Worm (Caenorhabditis elegans): Measurements from ENCODE around the gene W10G6.6.

The W10G6.6 gene

DNA sequence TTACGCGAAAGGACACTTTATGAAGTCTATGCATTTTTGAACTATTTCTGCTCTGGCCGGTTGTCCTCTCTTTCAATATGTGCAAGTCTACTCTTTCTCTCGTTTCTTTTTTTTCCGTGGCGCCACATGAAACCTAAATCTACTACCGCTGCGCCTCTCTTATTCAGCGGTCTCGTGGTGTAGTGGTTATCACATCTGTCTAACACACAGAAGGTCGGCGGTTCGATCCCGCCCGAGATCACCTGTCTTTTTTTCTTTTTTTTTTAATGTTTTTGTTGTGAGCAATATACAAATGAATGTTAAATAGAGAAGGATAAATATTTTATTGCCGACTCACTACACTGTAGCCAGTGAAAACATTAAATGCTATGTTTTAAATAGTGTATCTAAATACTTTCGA, 47.6 kb upstream of the W10G6.6 start (continued):
- TF ChIP-seq ztf-3 (GFP tag; optimal IDR thresholded peaks at IDR 0.05) (no peak), nhr-90 (tag; optimal IDR thresholded peaks at IDR 0.05) (peak; percentile 79), nfya-2 (GFP tag; IDR thresholded peaks at IDR 0.05) (no peak), nfyb-1 (GFP tag; IDR thresholded peaks at IDR 0.05) (peak; percentile 79), ama-1 (optimal IDR thresholded peaks at IDR 0.05) (no peak), ama-1 (GFP tag; optimal IDR thresholded peaks at IDR 0.05) (peak; percentile 45 to 78), F57A8.1 (GFP tag; optimal IDR thresholded peaks at IDR 0.05) (no peak), let-526 (GFP tag; IDR thresholded peaks at IDR 0.05) (no peak), mxl-1 (tag; optimal IDR thresholded peaks at IDR 0.05) (peak; percentile 62), madf-10 (tag; optimal IDR thresholded peaks at IDR 0.05) (peak; percentile 75), let-607 (tag; optimal IDR thresholded peaks at IDR 0.05) (peak in 1 of 2 experiments; percentile 41), egl-18 (GFP tag; IDR thresholded peaks at IDR 0.05) (no peak), dpl-1 (GFP tag; optimal IDR thresholded peaks at IDR 0.05) (no peak), madf-6 (GFP tag; IDR thresholded peaks at IDR 0.05) (no peak; the same call in 1 of the 2 replicates), zfh-2 (GFP tag; conservative IDR thresholded peaks at IDR 0.05) (no peak), pbrm-1 (GFP tag; IDR thresholded peaks at IDR 0.05) (peak; percentile 67; the same call in 1 of the 2 replicates), rpc-1 (optimal IDR thresholded peaks at IDR 0.05) (peak; percentile 82), rpc-1 (tag; optimal IDR thresholded peaks at IDR 0.05) (peak; percentile 91), Y56A3A.18 (GFP tag; IDR thresholded peaks at IDR 0.05) (no peak; the same call in 1 of the 2 replicates), F10E7.11 (tag; optimal IDR thresholded peaks at IDR 0.05) (peak; percentile 7), B0035.1 (tag; optimal IDR thresholded peaks at IDR 0.05) (peak; percentile 4), egl-44 (GFP tag; IDR thresholded peaks at IDR 0.05) (peak; percentile 73; the same call in 1 of the 2 replicates), lag-1 (GFP tag; IDR thresholded peaks at IDR 0.05) (no peak), tbp1 (GFP tag; optimal IDR thresholded peaks at IDR 0.05) (peak; percentile 94), cebp-2 (GFP tag; IDR thresholded peaks at IDR 0.05) (no peak), bed-1 (GFP tag; IDR thresholded peaks at IDR 0.05) (no peak), sdz-38 (tag; optimal IDR thresholded peaks at IDR 0.05) (no peak), somi-1 (GFP tag; optimal IDR thresholded peaks at IDR 0.05) (peak; percentile 13), C17E4.6 (GFP tag; IDR thresholded peaks at IDR 0.05) (no peak), efl-1 (GFP tag; optimal IDR thresholded peaks at IDR 0.05) (no peak), ccch-3 (GFP tag; optimal IDR thresholded peaks at IDR 0.05) (no peak), madf-3 (GFP tag; IDR thresholded peaks at IDR 0.05) (no peak), snpc-3.4 (tag; optimal IDR thresholded peaks at IDR 0.05) (peak; percentile 50), F49E8.2 (tag; optimal IDR thresholded peaks at IDR 0.05; ENCODE audit: insufficient read depth) (no peak), akir-1 (GFP tag; optimal IDR thresholded peaks at IDR 0.05) (no peak), sptf-2 (GFP tag; optimal IDR thresholded peaks at IDR 0.05) (no peak), ceh-58 (GFP tag; IDR thresholded peaks at IDR 0.05) (no peak), ztf-26 (tag; optimal IDR thresholded peaks at IDR 0.05) (peak; percentile 15), hmg-20 (GFP tag; IDR thresholded peaks at IDR 0.05) (0 out of 2 replicates have a peak, but pooled peaks have one; percentile 37), F52B5.7 (tag; optimal IDR thresholded peaks at IDR 0.05) (no peak), attf-6 (GFP tag; IDR thresholded peaks at IDR 0.05) (no peak), dox-1 (GFP tag; IDR thresholded peaks at IDR 0.05) (peak; percentile 50; the same call in 1 of the 2 replicates), F33H1.4 (GFP tag; IDR thresholded peaks at IDR 0.05) (no peak), Y67H2A.10 (GFP tag; conservative IDR thresholded peaks at IDR 0.05) (no peak), hlh-12 (tag; optimal IDR thresholded peaks at IDR 0.05) (peak; percentile 4), athp-1 (tag; optimal IDR thresholded peaks at IDR 0.05) (peak; percentile 14), Y79H2A.3 (GFP tag; conservative IDR thresholded peaks at IDR 0.05) (peak; percentile 58; the same call in 1 of the 2 replicates), hrde-1 (tag; optimal IDR thresholded peaks at IDR 0.05; ENCODE audit: borderline replicate concordance) (no peak), snpc-1.3 (tag; optimal IDR thresholded peaks at IDR 0.05; ENCODE audit: insufficient read depth) (peak; percentile 59), ztf-22 (GFP tag; optimal IDR thresholded peaks at IDR 0.05) (no peak)
